Fruit fly (Drosophila melanogaster) whole organism, wandering third instar larva: Measurements from ENCODE around the gene CG13461.
A peak's percentile ranks its signal among the peaks of the same experiment; 100 is the strongest.

Experiments
- Abd-B ChIP-seq: fragments of >200 bp; optimal IDR thresholded peaks from 2 replicates; lab custom pipeline; 2017; ENCODE audit warnings: missing biosample characterization, missing genetic modification characterization
- CG9705 ChIP-seq: fragments of 200-800 bp; sonication (Bioruptor generic); optimal IDR thresholded peaks from 2 replicates; lab custom pipeline; 2018; ENCODE audit warnings: missing biosample characterization, mild to moderate bottlenecking, missing genetic modification characterization
- CrebA ChIP-seq: fragments of 200-800 bp; sonication (Bioruptor generic); optimal IDR thresholded peaks from 2 replicates; lab custom pipeline; 2016; ENCODE audit warnings: missing biosample characterization, mild to moderate bottlenecking, missing genetic modification characterization, borderline replicate concordance
- Dfd ChIP-seq: fragments of >200 bp; optimal IDR thresholded peaks from 2 replicates; lab custom pipeline; 2017; ENCODE audit warnings: missing biosample characterization, missing genetic modification characterization
- Dif ChIP-seq: fragments of 200-275, 200-300 bp; sonication (Bioruptor generic); optimal IDR thresholded peaks from 2 replicates; lab custom pipeline; 2018; ENCODE audit warnings: missing biosample characterization, missing genetic modification characterization; ENCODE audit not compliant: partially characterized antibody
- GATAd ChIP-seq: sonication (Bioruptor generic); optimal IDR thresholded peaks from 2 replicates; lab custom pipeline; 2016; ENCODE audit warnings: missing biosample characterization, missing genetic modification characterization
- HLH106 ChIP-seq: fragments of 200-800 bp; optimal IDR thresholded peaks from 3 replicates; lab custom pipeline; 2019; ENCODE audit warnings: missing biosample characterization, mild to moderate bottlenecking, missing genetic modification characterization, moderate library complexity
- Hnf4 ChIP-seq: fragments of 200-800 bp; sonication (Bioruptor generic); optimal IDR thresholded peaks from 2 replicates; lab custom pipeline; 2016; ENCODE audit warnings: missing biosample characterization, mild to moderate bottlenecking, missing genetic modification characterization
- Hr78 ChIP-seq: fragments of >200 bp; optimal IDR thresholded peaks from 2 replicates; lab custom pipeline; 2017; ENCODE audit warnings: missing biosample characterization, missing genetic modification characterization
- Hr83 ChIP-seq: fragments of 200-300 bp; sonication (Bioruptor generic); optimal IDR thresholded peaks from 2 replicates; lab custom pipeline; 2016; ENCODE audit warnings: missing biosample characterization, mild to moderate bottlenecking, missing genetic modification characterization, moderate library complexity; ENCODE audit not compliant: poor library complexity, severe bottlenecking
- Jra ChIP-seq: sonication (Bioruptor generic); optimal IDR thresholded peaks from 2 replicates; lab custom pipeline; 2016; ENCODE audit warnings: missing biosample characterization, missing genetic modification characterization
- Mio ChIP-seq: sonication (Bioruptor generic); optimal IDR thresholded peaks from 2 replicates; lab custom pipeline; 2016; ENCODE audit warnings: missing biosample characterization, missing genetic modification characterization
- Myc ChIP-seq: fragments of >200 bp; optimal IDR thresholded peaks from 2 replicates; lab custom pipeline; 2017
- N ChIP-seq: fragments of >200 bp; optimal IDR thresholded peaks from 2 replicates; lab custom pipeline; 2018; ENCODE audit warnings: missing biosample characterization, missing external identifiers, missing genetic modification characterization
- OdsH ChIP-seq: fragments of 200-800 bp; sonication (Bioruptor generic); optimal IDR thresholded peaks from 2 replicates; lab custom pipeline; 2016; ENCODE audit warnings: missing biosample characterization, mild to moderate bottlenecking, missing genetic modification characterization
- Sp1 ChIP-seq: fragments of 200-800 bp; sonication (Bioruptor generic); optimal IDR thresholded peaks from 3 replicates; lab custom pipeline; 2019; ENCODE audit warnings: missing biosample characterization, mild to moderate bottlenecking, missing genetic modification characterization, moderate library complexity
- Vsx2 ChIP-seq: fragments of 200-300, 225-300 bp; sonication (Bioruptor generic); optimal IDR thresholded peaks from 2 replicates; lab custom pipeline; 2018; ENCODE audit warnings: missing biosample characterization, missing genetic modification characterization; ENCODE audit not compliant: partially characterized antibody
- brk ChIP-seq: fragments of 200-800 bp; sonication (Bioruptor generic); optimal IDR thresholded peaks from 2 replicates; lab custom pipeline; 2016; ENCODE audit warnings: missing biosample characterization, mild to moderate bottlenecking, missing genetic modification characterization
- dl ChIP-seq, 2 experiments: fragments of 175-275, 200-275 bp in 1 of 2; fragments of 200-275 bp in 1 of 2; sonication (Bioruptor generic); optimal IDR thresholded peaks; lab custom pipeline; 2018; ENCODE audit warnings: mild to moderate bottlenecking in 2 of 2, missing biosample characterization in 2 of 2, missing genetic modification characterization in 2 of 2, moderate library complexity in 2 of 2; ENCODE audit not compliant: partially characterized antibody in 2 of 2, insufficient read depth in 1 of 2
- ey ChIP-seq: fragments of 200-800 bp; sonication (Bioruptor generic); optimal IDR thresholded peaks from 2 replicates; lab custom pipeline; 2016; ENCODE audit warnings: missing biosample characterization, missing genetic modification characterization
- fru ChIP-seq: fragments of 200-800 bp; sonication (Bioruptor generic); optimal IDR thresholded peaks from 3 replicates; lab custom pipeline; 2016; ENCODE audit warnings: missing biosample characterization, mild to moderate bottlenecking, missing genetic modification characterization
- h ChIP-seq: fragments of 200-800 bp; sonication (Bioruptor generic); optimal IDR thresholded peaks from 3 replicates; lab custom pipeline; 2016; ENCODE audit warnings: missing biosample characterization, mild to moderate bottlenecking, missing genetic modification characterization
- jim ChIP-seq: fragments of 175-275, 200-325 bp; sonication (Bioruptor generic); optimal IDR thresholded peaks from 2 replicates; lab custom pipeline; 2016; ENCODE audit warnings: missing biosample characterization, mild to moderate bottlenecking, missing genetic modification characterization
- sage ChIP-seq: fragments of 200-800 bp; sonication (Bioruptor generic); optimal IDR thresholded peaks from 2 replicates; lab custom pipeline; 2016; ENCODE audit warnings: missing biosample characterization, mild to moderate bottlenecking, missing genetic modification characterization
- sv ChIP-seq: fragments of 200-800 bp; sonication (Bioruptor generic); optimal IDR thresholded peaks from 3 replicates; lab custom pipeline; 2016; ENCODE audit warnings: missing biosample characterization, missing genetic modification characterization
- tai ChIP-seq: sonication (Bioruptor generic); optimal IDR thresholded peaks from 2 replicates; lab custom pipeline; 2016; ENCODE audit warnings: missing biosample characterization, missing genetic modification characterization
- usp ChIP-seq: fragments of >200 bp; optimal IDR thresholded peaks from 2 replicates; lab custom pipeline; 2017; ENCODE audit warnings: missing biosample characterization, missing genetic modification characterization

CG13461 gene

dm6 chr3L:15089887-15090679 lies 37.8 kb upstream of the CG13461 start:
- TF ChIP-seq Abd-B (GFP tag; lab: Kevin White, UChicago) = no peak
- TF ChIP-seq ey (GFP tag; lab: Kevin White, UChicago) = no peak
- TF ChIP-seq Myc = no peak
- no peak for TF ChIP-seq Hr78
- no peak for TF ChIP-seq brk (GFP tag; lab: Kevin White, UChicago)
- TF ChIP-seq OdsH (GFP tag; lab: Kevin White, UChicago) = no peak
- no peak for TF ChIP-seq usp (GFP tag; lab: Kevin White, UChicago)
- TF ChIP-seq Jra (GFP tag; lab: Kevin White, UChicago) = no peak
- no peak for TF ChIP-seq Sp1
- TF ChIP-seq GATAd (GFP tag; lab: Kevin White, UChicago) = no peak
- TF ChIP-seq Mio (GFP tag; lab: Kevin White, UChicago) = no peak
- no peak for TF ChIP-seq Hr83 (GFP tag; lab: Kevin White, UChicago)
- no peak for TF ChIP-seq dl (GFP tag; optimal IDR thresholded peaks at IDR 0.05; lab: Kevin White, UChicago; ENCODE audit: insufficient read depth in 1 of 2, partially characterized antibody in 2 of 2)
- no peak for TF ChIP-seq CrebA (GFP tag; lab: Kevin White, UChicago)
- TF ChIP-seq tai (GFP tag; lab: Kevin White, UChicago) = no peak
- no peak for TF ChIP-seq Vsx2 (GFP tag; lab: Kevin White, UChicago)

dm6 chr3L:15089083-15089704 lies 36.9 kb upstream of the CG13461 start:
- TF ChIP-seq h (GFP tag; lab: Kevin White, UChicago) (no peak), Hr78 (no peak), Vsx2 (GFP tag; lab: Kevin White, UChicago) (no peak), sv (GFP tag; lab: Kevin White, UChicago) (no peak), Mio (GFP tag; lab: Kevin White, UChicago) (no peak)

- TF ChIP-seq Myc (no peak), Sp1 (no peak), OdsH (GFP tag; lab: Kevin White, UChicago) (no peak), Abd-B (GFP tag; lab: Kevin White, UChicago) (no peak), CG9705 (GFP tag; lab: Kevin White, UChicago) (no peak)
These were observed 36.0 kb upstream of the CG13461 start for dm6 chr3L:15088285-15088684.

- no peak for TF ChIP-seq Dfd (GFP tag; lab: Kevin White, UChicago)
- no peak for TF ChIP-seq Mio (GFP tag; lab: Kevin White, UChicago)
- no peak for TF ChIP-seq Jra (GFP tag; lab: Kevin White, UChicago)
- TF ChIP-seq Hr83 (GFP tag; lab: Kevin White, UChicago) = no peak
- TF ChIP-seq Sp1 = no peak
- no peak for TF ChIP-seq Hr78
- TF ChIP-seq HLH106 (tag; lab: Kevin White, UChicago) = no peak
- TF ChIP-seq Hnf4 (GFP tag; lab: Kevin White, UChicago) = no peak
- no peak for TF ChIP-seq jim (GFP tag; lab: Kevin White, UChicago)
These were observed 32.0 kb upstream of the CG13461 start for dm6 chr3L:15084288-15084687.

- TF ChIP-seq fru (GFP tag; lab: Kevin White, UChicago) = peak; percentile 60
- no peak for TF ChIP-seq Hnf4 (GFP tag; lab: Kevin White, UChicago)
- TF ChIP-seq HLH106 (tag; lab: Kevin White, UChicago) = no peak
- peak; percentile 9 for TF ChIP-seq Vsx2 (GFP tag; lab: Kevin White, UChicago)
- peak in 1 of 2 experiments; percentile 35 for TF ChIP-seq dl (GFP tag; optimal IDR thresholded peaks at IDR 0.05; lab: Kevin White, UChicago; ENCODE audit: insufficient read depth in 1 of 2, partially characterized antibody in 2 of 2)
- no peak for TF ChIP-seq Jra (GFP tag; lab: Kevin White, UChicago)
- no peak for TF ChIP-seq OdsH (GFP tag; lab: Kevin White, UChicago)
- no peak for TF ChIP-seq N (GFP tag; lab: Kevin White, UChicago)
- no peak for TF ChIP-seq Abd-B (GFP tag; lab: Kevin White, UChicago)
- TF ChIP-seq usp (GFP tag; lab: Kevin White, UChicago) = no peak
- peak; percentile 5 for TF ChIP-seq Myc
- TF ChIP-seq sage (GFP tag; lab: Kevin White, UChicago) = no peak
- peak; percentile 65 for TF ChIP-seq Dif (GFP tag; lab: Kevin White, UChicago)
- no peak for TF ChIP-seq sv (GFP tag; lab: Kevin White, UChicago)
These were observed 27.0 kb upstream of the CG13461 start for dm6 chr3L:15079278-15079677.
